5 fruit fly cellular contexts compared by ENCODE assay signal in genomic region chr3R:10675101-10675500, dm6.
TF ChIP-seq lines count a peak whose summit lies in the region.

No protein-coding gene starts in this region.

- peak; percentile 85 to 86 for TF ChIP-seq CTCF in S2 (optimal IDR thresholded peaks at IDR 0.05; lab: Kevin White, UChicago)
- TF ChIP-seq CTCF in whole organism, embryonic (GFP tag; optimal IDR thresholded peaks at IDR 0.05; lab: Kevin White, UChicago), result peak; percentile 88

TF ChIP-seq in whole organism, adult, 20 proteins besides CTCF, POLR2A, EP300 and RAD21:
- TF ChIP-seq CG14711 (tag; optimal IDR thresholded peaks at IDR 0.05; lab: Kevin White, UChicago) (peak; percentile 20), CG1620 (GFP tag; optimal IDR thresholded peaks at IDR 0.05; lab: Kevin White, UChicago) (peak; percentile 43), bab1 (GFP tag; optimal IDR thresholded peaks at IDR 0.05; lab: Kevin White, UChicago) (peak; percentile 56), Crg-1 (GFP tag; optimal IDR thresholded peaks at IDR 0.05; lab: Kevin White, UChicago) (peak; percentile 25), kay (GFP tag; lab: Kevin White, UChicago; ENCODE audit: borderline replicate concordance) (no peak)
TF ChIP-seq in whole organism, adult: peak in this region for 4.

TF ChIP-seq in whole organism, embryonic, 481 proteins besides CTCF, POLR2A, EP300 and RAD21 (continues in another document):
- peak; percentile 82 for TF ChIP-seq Dbx (GFP tag; IDR thresholded peaks at IDR 0.05; lab: Robert Waterston, UW)
- peak; percentile 35 for TF ChIP-seq Xbp1 (GFP tag; optimal IDR thresholded peaks at IDR 0.05; lab: Kevin White, UChicago)
- TF ChIP-seq CG1832 (GFP tag; optimal IDR thresholded peaks at IDR 0.05; lab: Kevin White, UChicago), result no peak
- TF ChIP-seq CG10979 (tag; optimal IDR thresholded peaks at IDR 0.05; lab: Kevin White, UChicago), result peak; percentile 35
- peak; percentile 93 for TF ChIP-seq HmgZ (tag; optimal IDR thresholded peaks at IDR 0.05; lab: Kevin White, UChicago)
- no peak for TF ChIP-seq prd (optimal IDR thresholded peaks at IDR 0.05; lab: Kevin White, UChicago)
- TF ChIP-seq prd (GFP tag; IDR thresholded peaks at IDR 0.05; lab: Robert Waterston, UW), result no peak
- no peak for TF ChIP-seq CG9437 (GFP tag; optimal IDR thresholded peaks at IDR 0.05; lab: Kevin White, UChicago)
- TF ChIP-seq CG4282 (GFP tag; optimal IDR thresholded peaks at IDR 0.05; lab: Kevin White, UChicago), result peak; percentile 0
- peak; percentile 51 for TF ChIP-seq CG6765 (GFP tag; optimal IDR thresholded peaks at IDR 0.05; lab: Kevin White, UChicago)
- peak; percentile 82 for TF ChIP-seq Opbp (GFP tag; IDR thresholded peaks at IDR 0.05; lab: Robert Waterston, UW; ENCODE audit: partially characterized antibody)
- TF ChIP-seq Lhr (GFP tag; optimal IDR thresholded peaks at IDR 0.05; lab: Kevin White, UChicago), result peak; percentile 93
- peak; percentile 77; the same call in 2 of the 3 replicates for TF ChIP-seq CG6791 (GFP tag; IDR thresholded peaks at IDR 0.05; lab: Robert Waterston, UW; ENCODE audit: partially characterized antibody)
- no peak for TF ChIP-seq ssp (GFP tag; IDR thresholded peaks at IDR 0.05; lab: Robert Waterston, UW)
- peak; percentile 68 for TF ChIP-seq CG14710 (tag; optimal IDR thresholded peaks at IDR 0.05; lab: Kevin White, UChicago)
- TF ChIP-seq ewg (GFP tag; optimal IDR thresholded peaks at IDR 0.05; lab: Kevin White, UChicago), result no peak
- no peak for TF ChIP-seq CG17328 (GFP tag; IDR thresholded peaks at IDR 0.05; lab: Robert Waterston, UW)
- no peak for TF ChIP-seq CG18764 (GFP tag; optimal IDR thresholded peaks at IDR 0.05; lab: Kevin White, UChicago)
- TF ChIP-seq exex (tag; optimal IDR thresholded peaks at IDR 0.05; lab: Kevin White, UChicago), result peak; percentile 22
- TF ChIP-seq lilli (GFP tag; optimal IDR thresholded peaks at IDR 0.05; lab: Kevin White, UChicago), result peak; percentile 3
- TF ChIP-seq Jarid2 (GFP tag; optimal IDR thresholded peaks at IDR 0.05; lab: Kevin White, UChicago), result peak; percentile 30
- peak; percentile 88 for TF ChIP-seq Hmr (GFP tag; optimal IDR thresholded peaks at IDR 0.05; lab: Kevin White, UChicago)
- no peak for TF ChIP-seq CG3407 (GFP tag; optimal IDR thresholded peaks at IDR 0.05; lab: Kevin White, UChicago)
- peak; percentile 31 for TF ChIP-seq PHDP (tag; optimal IDR thresholded peaks at IDR 0.05; lab: Kevin White, UChicago)
- TF ChIP-seq CG17829 (tag; optimal IDR thresholded peaks at IDR 0.05; lab: Kevin White, UChicago), result peak; percentile 62
- peak in 1 of 2 experiments; percentile 64 for TF ChIP-seq insv (GFP tag; optimal IDR thresholded peaks at IDR 0.05; lab: Kevin White, UChicago)
- peak; percentile 92 for TF ChIP-seq Bgb (GFP tag; IDR thresholded peaks at IDR 0.05; lab: Robert Waterston, UW; ENCODE audit: partially characterized antibody)
- peak; percentile 23 for TF ChIP-seq fu2 (GFP tag; optimal IDR thresholded peaks at IDR 0.05; lab: Kevin White, UChicago)

TF ChIP-seq in whole organism, prepupa, 60 proteins besides CTCF, POLR2A, EP300 and RAD21:
- peak; percentile 1 for TF ChIP-seq CG31627 (GFP tag; optimal IDR thresholded peaks at IDR 0.05; lab: Kevin White, UChicago)
- no peak for TF ChIP-seq Eip93F (GFP tag; optimal IDR thresholded peaks at IDR 0.05; lab: Kevin White, UChicago)
- TF ChIP-seq esn (GFP tag; optimal IDR thresholded peaks at IDR 0.05; lab: Kevin White, UChicago), result peak; percentile 10
- TF ChIP-seq topi (GFP tag; optimal IDR thresholded peaks at IDR 0.05; lab: Kevin White, UChicago), result peak; percentile 37
- no peak for TF ChIP-seq Sox102F (GFP tag; optimal IDR thresholded peaks at IDR 0.05; lab: Kevin White, UChicago)
- TF ChIP-seq Eip78C (GFP tag; lab: Kevin White, UChicago), result peak; percentile 65
- TF ChIP-seq CG3032 (tag; optimal IDR thresholded peaks at IDR 0.05; lab: Kevin White, UChicago), result peak; percentile 17

TF ChIP-seq in whole organism, wandering third instar larva, 38 proteins besides CTCF, POLR2A, EP300 and RAD21:
- peak; percentile 72 for TF ChIP-seq Myc (optimal IDR thresholded peaks at IDR 0.05; lab: Kevin White, UChicago)
- no peak for TF ChIP-seq Dif (GFP tag; optimal IDR thresholded peaks at IDR 0.05; lab: Kevin White, UChicago; ENCODE audit: partially characterized antibody)
- no peak for TF ChIP-seq sage (GFP tag; optimal IDR thresholded peaks at IDR 0.05; lab: Kevin White, UChicago)
- no peak for TF ChIP-seq CG9705 (GFP tag; optimal IDR thresholded peaks at IDR 0.05; lab: Kevin White, UChicago)
- TF ChIP-seq br (GFP tag; optimal IDR thresholded peaks at IDR 0.05; lab: Kevin White, UChicago), result no peak
- TF ChIP-seq psq (GFP tag; optimal IDR thresholded peaks at IDR 0.05; lab: Kevin White, UChicago), result no peak
- peak; percentile 17 for TF ChIP-seq rgr (GFP tag; optimal IDR thresholded peaks at IDR 0.05; lab: Kevin White, UChicago)
- TF ChIP-seq Sp1 (GFP tag; optimal IDR thresholded peaks at IDR 0.05; lab: Kevin White, UChicago), result no peak
- no peak for TF ChIP-seq dl (GFP tag; optimal IDR thresholded peaks at IDR 0.05; lab: Kevin White, UChicago; ENCODE audit: insufficient read depth in 1 of 2, partially characterized antibody in 2 of 2)
- peak; percentile 47 for TF ChIP-seq h (GFP tag; optimal IDR thresholded peaks at IDR 0.05; lab: Kevin White, UChicago)
- no peak for TF ChIP-seq jim (GFP tag; optimal IDR thresholded peaks at IDR 0.05; lab: Kevin White, UChicago)
- TF ChIP-seq pan (optimal IDR thresholded peaks at IDR 0.05; lab: Kevin White, UChicago), result no peak
- TF ChIP-seq Hnf4 (GFP tag; optimal IDR thresholded peaks at IDR 0.05; lab: Kevin White, UChicago), result no peak
- no peak for TF ChIP-seq N (GFP tag; optimal IDR thresholded peaks at IDR 0.05; lab: Kevin White, UChicago)
- no peak for TF ChIP-seq usp (GFP tag; optimal IDR thresholded peaks at IDR 0.05; lab: Kevin White, UChicago)
- TF ChIP-seq ey (GFP tag; optimal IDR thresholded peaks at IDR 0.05; lab: Kevin White, UChicago), result no peak
- peak; percentile 6 for TF ChIP-seq brk (GFP tag; optimal IDR thresholded peaks at IDR 0.05; lab: Kevin White, UChicago)
- TF ChIP-seq Rel (GFP tag; optimal IDR thresholded peaks at IDR 0.05; lab: Kevin White, UChicago), result no peak
- no peak for TF ChIP-seq Rel (tag; optimal IDR thresholded peaks at IDR 0.05; lab: Kevin White, UChicago)
- TF ChIP-seq HLH106 (tag; optimal IDR thresholded peaks at IDR 0.05; lab: Kevin White, UChicago), result no peak
- TF ChIP-seq Vsx2 (GFP tag; optimal IDR thresholded peaks at IDR 0.05; lab: Kevin White, UChicago; ENCODE audit: partially characterized antibody), result no peak
- peak; percentile 17 for TF ChIP-seq Hr83 (GFP tag; optimal IDR thresholded peaks at IDR 0.05; lab: Kevin White, UChicago; ENCODE audit: poor library complexity, severe bottlenecking)
- TF ChIP-seq lola (GFP tag; optimal IDR thresholded peaks at IDR 0.05; lab: Kevin White, UChicago), result no peak
- TF ChIP-seq Dfd (GFP tag; optimal IDR thresholded peaks at IDR 0.05; lab: Kevin White, UChicago), result no peak
- TF ChIP-seq CrebA (GFP tag; optimal IDR thresholded peaks at IDR 0.05; lab: Kevin White, UChicago; ENCODE audit: borderline replicate concordance), result no peak
- no peak for TF ChIP-seq Hr78 (GFP tag; optimal IDR thresholded peaks at IDR 0.05; lab: Kevin White, UChicago)
- TF ChIP-seq Abd-B (GFP tag; optimal IDR thresholded peaks at IDR 0.05; lab: Kevin White, UChicago), result no peak
- no peak for TF ChIP-seq sv (GFP tag; optimal IDR thresholded peaks at IDR 0.05; lab: Kevin White, UChicago)
- TF ChIP-seq GATAd (GFP tag; optimal IDR thresholded peaks at IDR 0.05; lab: Kevin White, UChicago), result no peak
- TF ChIP-seq CG32264 (GFP tag; optimal IDR thresholded peaks at IDR 0.05; lab: Kevin White, UChicago), result no peak
- no peak for TF ChIP-seq dsf (GFP tag; optimal IDR thresholded peaks at IDR 0.05; lab: Kevin White, UChicago; ENCODE audit: borderline replicate concordance)
- TF ChIP-seq fru (GFP tag; optimal IDR thresholded peaks at IDR 0.05; lab: Kevin White, UChicago), result peak; percentile 54
- no peak for TF ChIP-seq Mio (GFP tag; optimal IDR thresholded peaks at IDR 0.05; lab: Kevin White, UChicago)
- TF ChIP-seq Jra (GFP tag; optimal IDR thresholded peaks at IDR 0.05; lab: Kevin White, UChicago), result no peak
- TF ChIP-seq OdsH (GFP tag; optimal IDR thresholded peaks at IDR 0.05; lab: Kevin White, UChicago), result no peak
- no peak for TF ChIP-seq dmrt93B (GFP tag; optimal IDR thresholded peaks at IDR 0.05; lab: Kevin White, UChicago)
- TF ChIP-seq tai (GFP tag; optimal IDR thresholded peaks at IDR 0.05; lab: Kevin White, UChicago), result no peak
- TF ChIP-seq foxo (GFP tag; optimal IDR thresholded peaks at IDR 0.05; lab: Kevin White, UChicago), result peak in 1 of 2 experiments; percentile 42
- no peak for TF ChIP-seq woc (GFP tag; optimal IDR thresholded peaks at IDR 0.05; lab: Kevin White, UChicago)
